Fruit fly (Drosophila melanogaster): ENCODE measurements around the gene Trf2.

Gene Trf2

dm6 chrX:8412197-8413160, 3.4 kb downstream of the Trf2 start:
- TF ChIP-seq Dif (GFP tag; optimal IDR thresholded peaks at IDR 0.05; ENCODE audit: partially characterized antibody) (no peak), N (GFP tag; optimal IDR thresholded peaks at IDR 0.05) (peak; percentile 18), Hnf4 (GFP tag; optimal IDR thresholded peaks at IDR 0.05) (no peak), Dfd (GFP tag; optimal IDR thresholded peaks at IDR 0.05) (no peak), Jra (GFP tag; optimal IDR thresholded peaks at IDR 0.05) (no peak), GATAd (GFP tag; optimal IDR thresholded peaks at IDR 0.05) (no peak), dl (GFP tag; optimal IDR thresholded peaks at IDR 0.05; ENCODE audit: insufficient read depth in 1 of 2, partially characterized antibody in 2 of 2) (no peak)

- TF ChIP-seq OdsH (GFP tag; optimal IDR thresholded peaks at IDR 0.05) (no peak), Rel (GFP tag; optimal IDR thresholded peaks at IDR 0.05) (no peak), Rel (tag; optimal IDR thresholded peaks at IDR 0.05) (peak; percentile 60), fru (GFP tag; optimal IDR thresholded peaks at IDR 0.05) (peak; percentile 60)
Measured at dm6 chrX:8413513-8414113, 4.5 kb downstream of the Trf2 start.

dm6 chrX:8414351-8414750, 5.3 kb downstream of the Trf2 start:
- TF ChIP-seq rgr (GFP tag; optimal IDR thresholded peaks at IDR 0.05): peak; percentile 12
- peak; percentile 2 for TF ChIP-seq fru (GFP tag; optimal IDR thresholded peaks at IDR 0.05)
- TF ChIP-seq Jra (GFP tag; optimal IDR thresholded peaks at IDR 0.05): no peak
- TF ChIP-seq psq (GFP tag; optimal IDR thresholded peaks at IDR 0.05): peak; percentile 72
- no peak for TF ChIP-seq Vsx2 (GFP tag; optimal IDR thresholded peaks at IDR 0.05; ENCODE audit: partially characterized antibody)
- no peak for TF ChIP-seq Sp1 (GFP tag; optimal IDR thresholded peaks at IDR 0.05)
- TF ChIP-seq foxo (GFP tag; optimal IDR thresholded peaks at IDR 0.05): peak in 1 of 2 experiments; percentile 30
- TF ChIP-seq Rel (GFP tag; optimal IDR thresholded peaks at IDR 0.05): no peak
- no peak for TF ChIP-seq Rel (tag; optimal IDR thresholded peaks at IDR 0.05)
- no peak for TF ChIP-seq CG32264 (GFP tag; optimal IDR thresholded peaks at IDR 0.05)

- TF ChIP-seq CG32264 (GFP tag; optimal IDR thresholded peaks at IDR 0.05) (no peak), Hnf4 (GFP tag; optimal IDR thresholded peaks at IDR 0.05) (no peak), Vsx2 (GFP tag; optimal IDR thresholded peaks at IDR 0.05; ENCODE audit: partially characterized antibody) (no peak), Sp1 (GFP tag; optimal IDR thresholded peaks at IDR 0.05) (no peak), dl (GFP tag; optimal IDR thresholded peaks at IDR 0.05; ENCODE audit: insufficient read depth in 1 of 2, partially characterized antibody in 2 of 2) (no peak), h (GFP tag; optimal IDR thresholded peaks at IDR 0.05) (no peak), Hr83 (GFP tag; optimal IDR thresholded peaks at IDR 0.05; ENCODE audit: poor library complexity, severe bottlenecking) (no peak), foxo (GFP tag; optimal IDR thresholded peaks at IDR 0.05) (no peak), pan (optimal IDR thresholded peaks at IDR 0.05) (no peak), GATAd (GFP tag; optimal IDR thresholded peaks at IDR 0.05) (no peak), OdsH (GFP tag; optimal IDR thresholded peaks at IDR 0.05) (no peak), Rel (GFP tag; optimal IDR thresholded peaks at IDR 0.05) (no peak), Rel (tag; optimal IDR thresholded peaks at IDR 0.05) (no peak), dmrt93B (GFP tag; optimal IDR thresholded peaks at IDR 0.05) (no peak), sage (GFP tag; optimal IDR thresholded peaks at IDR 0.05) (no peak), CrebA (GFP tag; optimal IDR thresholded peaks at IDR 0.05; ENCODE audit: borderline replicate concordance) (no peak), sv (GFP tag; optimal IDR thresholded peaks at IDR 0.05) (no peak)
Measured at dm6 chrX:8415605-8416004, 6.5 kb downstream of the Trf2 start.

dm6 chrX:8416209-8416608, 7.1 kb downstream of the Trf2 start:
- TF ChIP-seq CrebA (GFP tag; optimal IDR thresholded peaks at IDR 0.05; ENCODE audit: borderline replicate concordance) (no peak), OdsH (GFP tag; optimal IDR thresholded peaks at IDR 0.05) (no peak), Hnf4 (GFP tag; optimal IDR thresholded peaks at IDR 0.05) (no peak), pan (optimal IDR thresholded peaks at IDR 0.05) (no peak), foxo (GFP tag; optimal IDR thresholded peaks at IDR 0.05) (no peak), psq (GFP tag; optimal IDR thresholded peaks at IDR 0.05) (peak; percentile 70)

- TF ChIP-seq N (GFP tag; optimal IDR thresholded peaks at IDR 0.05): no peak
- no peak for TF ChIP-seq Rel (GFP tag; optimal IDR thresholded peaks at IDR 0.05)
- no peak for TF ChIP-seq Rel (tag; optimal IDR thresholded peaks at IDR 0.05)
- no peak for TF ChIP-seq psq (GFP tag; optimal IDR thresholded peaks at IDR 0.05)
- no peak for TF ChIP-seq Mio (GFP tag; optimal IDR thresholded peaks at IDR 0.05)
- TF ChIP-seq fru (GFP tag; optimal IDR thresholded peaks at IDR 0.05): no peak
- no peak for TF ChIP-seq dsf (GFP tag; optimal IDR thresholded peaks at IDR 0.05; ENCODE audit: borderline replicate concordance)
Measured at dm6 chrX:8416956-8417355, 7.9 kb downstream of the Trf2 start.

Measured in whole organism, wandering third instar larva.